Fruit fly (Drosophila melanogaster) whole organism, pupa: ENCODE data around the gene Tango5.

ENCODE experiments used
- CG10348 ChIP-seq: fragments of 200-800 bp; sonication (Bioruptor generic); IDR thresholded peaks from 2 replicates; pipeline ENCODE4 v1.3.6; 2022; ENCODE audit warnings: missing biosample characterization, missing genetic modification characterization
- CG12605 ChIP-seq: fragments of 200-800 bp; sonication (Bioruptor generic); IDR thresholded peaks from 2 replicates; pipeline ENCODE4 v1.3.6; 2022; ENCODE audit warnings: missing biosample characterization, missing genetic modification characterization
- CG13204 ChIP-seq: fragments of 200-800 bp; sonication (Bioruptor generic); optimal IDR thresholded peaks from 2 replicates; lab custom pipeline; 2018; ENCODE audit warnings: missing biosample characterization, mild to moderate bottlenecking, missing genetic modification characterization, moderate library complexity
- CG14655 ChIP-seq: fragments of 200-800 bp; sonication (Bioruptor generic); optimal IDR thresholded peaks from 3 replicates; lab custom pipeline; 2017; ENCODE audit warnings: mild to moderate bottlenecking, missing biosample characterization, missing genetic modification reagents, missing genetic modification characterization
- CG15710 ChIP-seq: fragments of 200-800 bp; sonication (Bioruptor generic); optimal IDR thresholded peaks from 2 replicates; lab custom pipeline; 2018; ENCODE audit warnings: missing biosample characterization, mild to moderate bottlenecking, missing genetic modification characterization, moderate library complexity
- CG17806 ChIP-seq: fragments of 200-800 bp; sonication (Bioruptor generic); optimal IDR thresholded peaks from 2 replicates; lab custom pipeline; 2018; ENCODE audit warnings: missing biosample characterization, mild to moderate bottlenecking, missing genetic modification characterization, moderate library complexity
- CG32121 ChIP-seq: fragments of 200-800 bp; sonication (Bioruptor generic); IDR thresholded peaks from 2 replicates; pipeline ENCODE4 v1.3.6; 2022; ENCODE audit warnings: missing biosample characterization, missing genetic modification characterization
- CG34367 ChIP-seq: fragments of 200-800 bp; sonication (Bioruptor generic); optimal IDR thresholded peaks from 2 replicates; lab custom pipeline; 2018; ENCODE audit warnings: missing biosample characterization, mild to moderate bottlenecking, missing genetic modification characterization
- CG4496 ChIP-seq: fragments of 200-800 bp; sonication (Bioruptor generic); IDR thresholded peaks from 3 replicates; pipeline ENCODE4 v1.3.6; 2022; ENCODE audit warnings: missing biosample characterization, missing genetic modification characterization
- CG8159 ChIP-seq: fragments of 200-800 bp; sonication (Bioruptor generic); optimal IDR thresholded peaks from 3 replicates; lab custom pipeline; 2018; ENCODE audit warnings: missing biosample characterization, mild to moderate bottlenecking, missing genetic modification characterization, moderate library complexity
- CG8301 ChIP-seq: fragments of 200-800 bp; sonication (Bioruptor generic); optimal IDR thresholded peaks from 2 replicates; lab custom pipeline; 2018; ENCODE audit warnings: missing biosample characterization, mild to moderate bottlenecking, missing genetic modification characterization
- CG9948 ChIP-seq: fragments of 200-800 bp; sonication (Bioruptor generic); optimal IDR thresholded peaks from 2 replicates; lab custom pipeline; 2018; ENCODE audit warnings: missing biosample characterization, mild to moderate bottlenecking, missing genetic modification characterization, moderate library complexity
- D1 ChIP-seq: fragments of 200-800 bp; sonication (Bioruptor generic); optimal IDR thresholded peaks from 2 replicates; lab custom pipeline; 2018; ENCODE audit warnings: missing biosample characterization, mild to moderate bottlenecking, missing genetic modification characterization, moderate library complexity
- EcR ChIP-seq: fragments of 200-800 bp; sonication (Bioruptor generic); optimal IDR thresholded peaks from 3 replicates; lab custom pipeline; 2019; ENCODE audit warnings: missing biosample characterization, missing genetic modification characterization, mild to moderate bottlenecking, moderate library complexity, missing genetic modification reagents
- Ets98B ChIP-seq: fragments of 200-800 bp; sonication (Bioruptor generic); IDR thresholded peaks from 2 replicates; pipeline ENCODE4 v1.3.6; 2022; ENCODE audit warnings: missing biosample characterization, missing genetic modification characterization
- Pif1A ChIP-seq: fragments of 200-800 bp; sonication (Bioruptor generic); optimal IDR thresholded peaks from 3 replicates; lab custom pipeline; 2016; ENCODE audit warnings: missing biosample characterization, missing genetic modification characterization
- Pif1B ChIP-seq: fragments of 200-800 bp; sonication (Bioruptor generic); optimal IDR thresholded peaks from 3 replicates; lab custom pipeline; 2016; ENCODE audit warnings: missing biosample characterization, missing genetic modification characterization
- Snoo ChIP-seq: fragments of 200-800 bp; sonication (Bioruptor generic); optimal IDR thresholded peaks from 3 replicates; lab custom pipeline; 2017; ENCODE audit warnings: missing biosample characterization, mild to moderate bottlenecking, missing genetic modification characterization, inconsistent platforms
- fd96Ca ChIP-seq: fragments of 200-800 bp; sonication (Bioruptor generic); IDR thresholded peaks from 3 replicates; pipeline ENCODE4 v1.3.6; 2022; ENCODE audit warnings: missing biosample characterization, missing genetic modification characterization
- gl ChIP-seq: fragments of 200-800 bp; sonication (Bioruptor generic); optimal IDR thresholded peaks from 2 replicates; lab custom pipeline; 2018; ENCODE audit warnings: missing biosample characterization, mild to moderate bottlenecking, missing genetic modification characterization
- rn ChIP-seq: fragments of 200-800 bp; sonication (Bioruptor generic); IDR thresholded peaks from 2 replicates; pipeline ENCODE4 v1.3.6; 2022; ENCODE audit warnings: missing biosample characterization, missing genetic modification characterization

Gene Tango5

DNA sequence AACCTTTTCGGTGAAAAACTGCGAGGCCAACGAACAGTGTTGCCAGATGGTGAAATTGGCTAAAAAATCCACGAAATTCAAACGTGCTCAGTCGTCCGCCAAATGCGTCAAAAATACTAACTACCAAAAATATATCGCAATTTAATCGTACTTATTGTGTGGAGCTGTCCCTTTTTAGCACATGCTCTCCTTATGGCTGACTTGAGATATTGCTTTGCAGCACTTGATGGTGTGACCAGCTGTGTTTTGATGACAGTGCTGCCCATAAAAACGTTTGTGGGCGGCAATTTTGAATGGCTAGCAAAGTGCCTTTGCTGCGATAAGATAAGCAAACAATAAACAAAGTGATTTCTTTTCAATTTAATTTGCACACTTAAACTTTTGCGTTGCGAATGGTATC is at the start of gene Tango5:
TSS of gene Tango5 (minus strand) at position 208 of the 400 bp plus-strand sequence.
- TF ChIP-seq CG4496 (peak; percentile 13; the same call in 1 of the 3 replicates), rn (GFP tag; lab: Robert Waterston, UW) (no peak)

DNA sequence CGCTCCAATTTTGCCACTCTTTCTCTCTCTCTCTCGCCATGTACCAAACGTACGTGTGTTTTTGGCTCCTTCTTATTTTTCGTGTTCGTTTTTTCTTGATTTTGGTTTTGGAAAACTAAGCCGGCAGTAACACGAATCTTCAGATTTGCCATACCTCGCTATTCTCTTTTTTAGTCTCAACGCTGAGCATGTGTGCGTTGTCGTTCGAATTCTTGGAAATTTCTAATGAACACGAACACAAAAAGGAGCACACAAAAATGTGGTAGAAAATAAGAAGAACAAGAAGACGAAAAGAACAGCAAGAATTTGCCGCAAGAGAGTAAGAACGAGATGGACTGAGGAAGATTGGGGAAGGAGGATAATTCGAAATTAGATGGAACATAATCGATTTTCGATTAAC is 44.5 kb upstream of the Tango5 start:
- no peak for TF ChIP-seq rn (GFP tag; lab: Robert Waterston, UW)
- TF ChIP-seq CG8301 (tag; lab: Kevin White, UChicago) = no peak
- no peak for TF ChIP-seq CG8159 (tag; lab: Kevin White, UChicago)
- no peak for TF ChIP-seq CG10348
- no peak for TF ChIP-seq CG14655 (GFP tag; lab: Kevin White, UChicago)
- TF ChIP-seq CG9948 = no peak
- no peak for TF ChIP-seq Ets98B
- no peak for TF ChIP-seq Pif1B (GFP tag; lab: Kevin White, UChicago)
- no peak for TF ChIP-seq fd96Ca (GFP tag; lab: Robert Waterston, UW)
- no peak for TF ChIP-seq Snoo
- TF ChIP-seq CG34367 (tag; lab: Kevin White, UChicago) = no peak
- TF ChIP-seq CG12605 (GFP tag; lab: Robert Waterston, UW) = no peak
- TF ChIP-seq CG4496 = no peak
- no peak for TF ChIP-seq D1 (tag; lab: Kevin White, UChicago)
- no peak for TF ChIP-seq CG15710
- no peak for TF ChIP-seq Pif1A (GFP tag; lab: Kevin White, UChicago)
- TF ChIP-seq, all 21 proteins: peak for 0

DNA sequence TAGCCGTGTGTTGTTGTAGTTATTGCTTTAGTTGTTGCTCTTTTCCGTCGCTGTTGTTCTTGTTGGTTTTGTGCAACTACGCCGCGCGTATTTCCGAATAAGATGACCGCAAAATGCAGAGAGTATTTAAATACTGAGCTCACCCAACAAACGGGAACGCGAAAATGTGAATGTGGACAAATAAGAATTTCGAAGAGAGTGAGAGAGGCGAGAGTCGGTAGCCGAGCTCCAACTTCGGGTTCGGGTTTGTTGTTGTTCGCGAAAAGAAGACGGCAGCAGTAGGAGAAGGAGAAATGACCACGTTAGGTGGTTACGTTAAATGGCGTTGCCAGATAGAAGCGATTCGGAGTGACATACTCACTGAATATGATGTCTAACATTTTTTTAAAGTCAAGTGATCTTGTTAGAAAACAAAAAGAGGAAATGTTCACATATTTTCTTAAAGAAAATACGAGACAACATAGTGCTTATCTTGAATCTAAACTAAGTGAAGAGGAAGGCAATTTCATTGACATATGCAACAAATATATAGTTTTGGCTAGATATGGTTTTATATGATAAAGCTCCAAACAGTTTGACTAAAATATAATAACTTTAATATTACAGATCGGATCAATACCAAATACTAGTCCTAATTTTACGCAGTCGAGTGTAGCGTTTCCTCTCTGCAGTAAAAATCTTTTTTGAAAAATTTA is 42.7 kb upstream of the Tango5 start:
- peak; percentile 26; the same call in 1 of the 2 replicates for TF ChIP-seq CG12605 (GFP tag; lab: Robert Waterston, UW)
- 0 out of 3 replicates have a peak, but pooled peaks have one; percentile 29 for TF ChIP-seq fd96Ca (GFP tag; lab: Robert Waterston, UW)
- TF ChIP-seq CG4496 = 0 out of 3 replicates have a peak, but pooled peaks have one; percentile 24
- peak; percentile 29 for TF ChIP-seq Pif1A (GFP tag; lab: Kevin White, UChicago)
- no peak for TF ChIP-seq CG9948
- no peak for TF ChIP-seq Snoo
- no peak for TF ChIP-seq CG15710
- no peak; the same call in 1 of the 2 replicates for TF ChIP-seq CG32121 (GFP tag; lab: Robert Waterston, UW)
- no peak for TF ChIP-seq CG14655 (GFP tag; lab: Kevin White, UChicago)
- TF ChIP-seq CG8159 (tag; lab: Kevin White, UChicago) = no peak
- no peak; the same call in 1 of the 2 replicates for TF ChIP-seq Ets98B
- TF ChIP-seq D1 (tag; lab: Kevin White, UChicago) = no peak
- no peak for TF ChIP-seq CG10348
- no peak for TF ChIP-seq gl (tag; lab: Kevin White, UChicago)
- no peak for TF ChIP-seq rn (GFP tag; lab: Robert Waterston, UW)
- TF ChIP-seq CG34367 (tag; lab: Kevin White, UChicago) = no peak
- no peak for TF ChIP-seq CG13204
- TF ChIP-seq EcR (GFP tag; lab: Kevin White, UChicago) = peak; percentile 11

DNA sequence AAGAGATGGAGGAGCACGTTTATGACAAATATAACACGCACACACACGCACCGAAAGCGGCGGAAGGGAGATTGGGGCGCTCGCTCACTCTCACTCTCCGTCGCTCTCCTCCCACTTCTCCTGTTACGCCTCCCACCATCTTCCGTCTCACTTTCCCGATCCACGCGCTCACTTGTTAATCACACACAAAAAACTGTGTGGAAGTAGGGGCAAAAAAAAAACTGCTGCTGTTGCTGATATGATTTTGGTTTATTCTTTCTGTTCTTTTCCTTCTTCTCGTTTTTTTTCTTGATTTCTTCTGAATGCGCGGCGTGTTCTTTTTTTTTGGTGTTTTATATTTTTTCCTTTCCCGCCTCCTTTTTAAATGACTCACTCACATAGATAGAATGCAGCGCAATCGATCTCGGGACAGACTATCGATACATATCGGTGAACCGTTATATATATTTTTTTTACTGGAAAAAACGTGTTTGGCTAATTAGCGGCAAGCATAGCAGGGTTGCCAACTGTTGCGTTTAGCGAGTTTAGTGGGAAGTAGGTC is 41.5 kb upstream of the Tango5 start:
- peak; percentile 83 for TF ChIP-seq CG32121 (GFP tag; lab: Robert Waterston, UW)
- peak; percentile 74 for TF ChIP-seq Ets98B
- peak; percentile 72 for TF ChIP-seq Snoo
- peak; percentile 81 for TF ChIP-seq CG8159 (tag; lab: Kevin White, UChicago)
- peak; percentile 80 for TF ChIP-seq Pif1B (GFP tag; lab: Kevin White, UChicago)
- TF ChIP-seq CG34367 (tag; lab: Kevin White, UChicago) = peak; percentile 80
- TF ChIP-seq CG8301 (tag; lab: Kevin White, UChicago) = peak; percentile 50
- TF ChIP-seq CG12605 (GFP tag; lab: Robert Waterston, UW) = peak; percentile 93
- peak; percentile 80 for TF ChIP-seq CG15710
- TF ChIP-seq CG10348 = no peak
- TF ChIP-seq CG17806 (tag; lab: Kevin White, UChicago) = peak; percentile 69
- peak; percentile 92 for TF ChIP-seq CG4496
- TF ChIP-seq D1 (tag; lab: Kevin White, UChicago) = peak; percentile 50
- peak; percentile 83 for TF ChIP-seq CG13204
- peak; percentile 63 for TF ChIP-seq EcR (GFP tag; lab: Kevin White, UChicago)
- peak; percentile 47 for TF ChIP-seq CG9948
- peak; percentile 69 for TF ChIP-seq CG14655 (GFP tag; lab: Kevin White, UChicago)
- peak; percentile 95 for TF ChIP-seq gl (tag; lab: Kevin White, UChicago)
- peak; percentile 76; the same call in 2 of the 3 replicates for TF ChIP-seq fd96Ca (GFP tag; lab: Robert Waterston, UW)
- TF ChIP-seq rn (GFP tag; lab: Robert Waterston, UW) = peak; percentile 57; the same call in 1 of the 2 replicates
- TF ChIP-seq Pif1A (GFP tag; lab: Kevin White, UChicago) = peak; percentile 81
- TF ChIP-seq, all 21 proteins: peak for 20

dm6 chrX:10804042-10804441 is 39.8 kb upstream of the Tango5 start:
- TF ChIP-seq Ets98B (peak; percentile 46), CG32121 (GFP tag; lab: Robert Waterston, UW) (peak; percentile 48), fd96Ca (GFP tag; lab: Robert Waterston, UW) (0 out of 3 replicates have a peak, but pooled peaks have one; percentile 20), CG9948 (no peak), CG14655 (GFP tag; lab: Kevin White, UChicago) (no peak), CG4496 (peak; percentile 65; the same call in 2 of the 3 replicates), rn (GFP tag; lab: Robert Waterston, UW) (no peak), Snoo (no peak), D1 (tag; lab: Kevin White, UChicago) (no peak), CG34367 (tag; lab: Kevin White, UChicago) (no peak), CG17806 (tag; lab: Kevin White, UChicago) (no peak), CG13204 (no peak), CG8301 (tag; lab: Kevin White, UChicago) (no peak), EcR (GFP tag; lab: Kevin White, UChicago) (no peak), CG10348 (no peak), CG8159 (tag; lab: Kevin White, UChicago) (no peak), CG15710 (no peak), CG12605 (GFP tag; lab: Robert Waterston, UW) (no peak; the same call in 1 of the 2 replicates), Pif1B (GFP tag; lab: Kevin White, UChicago) (no peak), gl (tag; lab: Kevin White, UChicago) (no peak), Pif1A (GFP tag; lab: Kevin White, UChicago) (no peak)
- TF ChIP-seq, all 21 proteins: peak for 4
